Worm (Caenorhabditis elegans) whole organism, L1 larva: ENCODE data around the gene R08F11.1.
A peak's percentile ranks its signal among the peaks of the same experiment; 100 is the strongest.

Source experiments
- aly-2 ChIP-seq: fragments of 150-350 bp; optimal IDR thresholded peaks from 2 replicates; lab custom pipeline; 2014; ENCODE audit warnings: missing biosample characterization, missing genetic modification characterization
- ama-1 ChIP-seq: fragments of 150-350 bp; optimal IDR thresholded peaks from 2 replicates; lab custom pipeline; 2014
- egl-13 ChIP-seq: sonication (generic microtip); optimal IDR thresholded peaks from 2 replicates; lab custom pipeline; 2016; ENCODE audit warnings: missing genotype, missing genetic modification reagents, missing genetic modification characterization, missing compliant biosample characterization
- fos-1 ChIP-seq: fragments of 150-350 bp; optimal IDR thresholded peaks from 2 replicates; lab custom pipeline; 2014; ENCODE audit warnings: missing biosample characterization, missing genetic modification characterization
- nhr-11 ChIP-seq: fragments of 150-350 bp; optimal IDR thresholded peaks from 2 replicates; lab custom pipeline; 2014; ENCODE audit warnings: missing biosample characterization, missing genetic modification characterization
- nhr-76 ChIP-seq: sonication (generic microtip); optimal IDR thresholded peaks from 2 replicates; lab custom pipeline; 2017; ENCODE audit warnings: missing biosample characterization, missing genetic modification characterization
- nhr-77 ChIP-seq: fragments of 150-350 bp; optimal IDR thresholded peaks from 2 replicates; lab custom pipeline; 2014; ENCODE audit warnings: missing biosample characterization, missing genetic modification characterization
- pqm-1 ChIP-seq: sonication (generic microtip); optimal IDR thresholded peaks from 3 replicates; lab custom pipeline; 2017; ENCODE audit warnings: missing biosample characterization, missing genetic modification characterization
- ztf-4 ChIP-seq: fragments of 150-350 bp; optimal IDR thresholded peaks from 2 replicates; lab custom pipeline; 2014; ENCODE audit warnings: missing biosample characterization, missing genetic modification characterization

ce11 chrV:3814938-3815337 is 30.9 kb upstream of the R08F11.1 start, which contains the start of gene H10D18.1:
- TF ChIP-seq egl-13 (tag; lab: Kevin White, UChicago) (peak; percentile 43), fos-1 (tag; lab: Kevin White, UChicago) (peak; percentile 5), nhr-11 (tag; lab: Kevin White, UChicago) (no peak), aly-2 (tag; lab: Kevin White, UChicago) (no peak), nhr-76 (no peak), ama-1 (lab: Kevin White, UChicago) (no peak), nhr-77 (tag; lab: Kevin White, UChicago) (no peak), ztf-4 (no peak), pqm-1 (tag; lab: Kevin White, UChicago) (no peak)
